Worm (Caenorhabditis elegans) whole organism, late embryonic: Measurements from ENCODE around the gene D2045.7.

Source experiments
- C38D4.7 ChIP-seq: fragments of 200-800 bp; sonication (Bioruptor generic); optimal IDR thresholded peaks from 2 replicates; lab custom pipeline; 2018; ENCODE audit warnings: mild to moderate bottlenecking, missing genetic modification characterization, moderate library complexity, missing compliant biosample characterization
- ahr-1 ChIP-seq: sonication (generic microtip); optimal IDR thresholded peaks from 2 replicates; lab custom pipeline; 2016; ENCODE audit warnings: missing genetic modification characterization, missing compliant biosample characterization
- ceh-19 ChIP-seq: fragments of 200-800 bp; sonication (Bioruptor generic); optimal IDR thresholded peaks from 2 replicates; lab custom pipeline; 2018; ENCODE audit warnings: mild to moderate bottlenecking, missing genetic modification characterization, missing compliant biosample characterization
- ceh-2 ChIP-seq: sonication (generic microtip); optimal IDR thresholded peaks from 2 replicates; lab custom pipeline; 2016; ENCODE audit warnings: missing genotype, missing genetic modification characterization, missing compliant biosample characterization
- dve-1 ChIP-seq: sonication (generic microtip); optimal IDR thresholded peaks from 2 replicates; lab custom pipeline; 2017; ENCODE audit warnings: antibody characterized with exemption, mild to moderate bottlenecking, missing genetic modification characterization, missing compliant biosample characterization
- elt-2 ChIP-seq: sonication (generic microtip); optimal IDR thresholded peaks from 2 replicates; lab custom pipeline; 2016; ENCODE audit warnings: missing genetic modification reagents, missing genetic modification characterization, missing compliant biosample characterization
- fkh-10 ChIP-seq: fragments of 150-350 bp; optimal IDR thresholded peaks from 2 replicates; lab custom pipeline; 2014; ENCODE audit warnings: missing biosample characterization, missing genetic modification reagents, missing genetic modification characterization
- pat-9 ChIP-seq: fragments of 200-800 bp; sonication (Bioruptor generic); optimal IDR thresholded peaks from 2 replicates; lab custom pipeline; 2018; ENCODE audit warnings: mild to moderate bottlenecking, missing genetic modification characterization, moderate library complexity, missing compliant biosample characterization
- pha-4 ChIP-seq: fragments of 150-350 bp; optimal IDR thresholded peaks from 2 replicates; lab custom pipeline; 2018; ENCODE audit warnings: missing biosample characterization, missing genetic modification reagents, missing genetic modification characterization
- rnt-1 ChIP-seq: sonication (generic microtip); optimal IDR thresholded peaks from 2 replicates; lab custom pipeline; 2016; ENCODE audit warnings: missing genetic modification characterization, missing compliant biosample characterization
- sox-4 ChIP-seq: sonication (generic microtip); optimal IDR thresholded peaks from 2 replicates; lab custom pipeline; 2017; ENCODE audit warnings: mild to moderate bottlenecking, missing genetic modification characterization, inconsistent platforms, missing compliant biosample characterization
- ttx-3 ChIP-seq: sonication (generic microtip); optimal IDR thresholded peaks from 2 replicates; lab custom pipeline; 2016; ENCODE audit warnings: missing genetic modification reagents, missing genetic modification characterization, missing compliant biosample characterization
- unc-55 ChIP-seq: sonication (generic microtip); optimal IDR thresholded peaks from 2 replicates; lab custom pipeline; 2017; ENCODE audit warnings: missing biosample characterization, missing genetic modification reagents, missing genetic modification characterization

- TF ChIP-seq ahr-1 (tag; lab: Kevin White, UChicago): no peak
- no peak for TF ChIP-seq pha-4
- no peak for TF ChIP-seq C38D4.7 (GFP tag; lab: Kevin White, UChicago)
- no peak for TF ChIP-seq dve-1 (tag; lab: Kevin White, UChicago)
- TF ChIP-seq sox-4: no peak
- TF ChIP-seq elt-2 (tag; lab: Kevin White, UChicago): no peak
- TF ChIP-seq fkh-10: no peak
- TF ChIP-seq rnt-1 (tag; lab: Kevin White, UChicago): no peak
- TF ChIP-seq ceh-2 (tag; lab: Kevin White, UChicago): no peak
- TF ChIP-seq ceh-19 (GFP tag; lab: Kevin White, UChicago): no peak
- TF ChIP-seq ttx-3: no peak
- TF ChIP-seq unc-55 (GFP tag; lab: Kevin White, UChicago): no peak
- no peak for TF ChIP-seq pat-9 (tag; lab: Kevin White, UChicago)
Observed at ce11 chrIII:10463653-10464052, 15.6 kb upstream of the D2045.7 start.
